Worm (Caenorhabditis elegans) whole organism, L1 larva: ENCODE data around the gene pezo-1.
"Not testable (repeated sequence)": the region's sequence is repeated elsewhere in the genome, so short reads cannot be mapped to it uniquely, and the experiment has no call there.

Experiments used
- efl-1 ChIP-seq, 4 experiments: fragments of 150-350 bp; optimal IDR thresholded peaks in 3 of 4; peaks in 1 of 4; 1 replicate in 1 of 4; 2 replicates in 3 of 4; lab custom pipeline; 2014; ENCODE audit warnings: missing biosample characterization in 2 of 4, missing genetic modification characterization in 2 of 4, missing genetic modification reagents in 2 of 4
- fkh-4 ChIP-seq: sonication (generic microtip); optimal IDR thresholded peaks from 2 replicates; lab custom pipeline; 2016; ENCODE audit warnings: missing compliant biosample characterization, missing genetic modification characterization, borderline replicate concordance
- snpc-4 ChIP-seq: fragments of 150-350 bp; optimal IDR thresholded peaks from 2 replicates; lab custom pipeline; 2014; ENCODE audit warnings: missing biosample characterization, missing genetic modification characterization

The pezo-1 gene

DNA sequence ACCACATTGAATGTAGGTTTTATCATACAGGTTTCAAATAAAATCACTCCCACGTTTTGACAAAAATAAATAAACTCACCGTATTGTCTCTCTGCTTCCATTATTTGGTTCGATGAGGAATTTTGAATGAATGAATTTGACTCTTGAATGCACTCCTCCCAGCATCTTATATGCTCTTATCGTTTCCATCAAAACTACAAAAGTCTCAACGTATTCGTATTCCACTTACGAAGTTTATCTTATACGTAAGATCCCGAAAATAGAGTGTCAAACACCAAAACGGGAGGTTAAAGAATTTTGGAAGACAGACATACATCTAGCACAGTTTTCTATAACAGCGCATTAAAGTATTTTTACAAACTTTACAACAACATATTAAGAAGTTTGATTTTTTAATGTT is 72.5 kb downstream of the pezo-1 start, which contains the start of gene nhr-264:
Gene nhr-264 (minus strand): TSS at position 101 of the 400 bp plus-strand sequence.
- not testable (repeated sequence) for TF ChIP-seq snpc-4 (tag; lab: Kevin White, UChicago); efl-1 (optimal IDR thresholded peaks at IDR 0.05; lab: Kevin White, UChicago); efl-1 (GFP tag; optimal IDR thresholded peaks at IDR 0.05 in 1 of 2; lab: Kevin White, UChicago); fkh-4 (tag; lab: Kevin White, UChicago)
